Fruit fly (Drosophila melanogaster) whole organism, embryonic: ENCODE measurements around the gene CG5810.

Experiments used
- Atf3 ChIP-seq: fragments of 200-800 bp; sonication (Bioruptor generic); optimal IDR thresholded peaks from 3 replicates; lab custom pipeline; 2016; ENCODE audit warnings: missing biosample characterization, missing genetic modification characterization
- B-H2 ChIP-seq: fragments of 200-800 bp; sonication (Bioruptor generic); optimal IDR thresholded peaks from 2 replicates; lab custom pipeline; 2018; ENCODE audit warnings: missing biosample characterization, mild to moderate bottlenecking, missing genetic modification characterization
- C15 ChIP-seq: fragments of 200-800 bp; sonication (Bioruptor generic); IDR thresholded peaks from 3 replicates; pipeline ENCODE4 v1.3.6; 2022; ENCODE audit warnings: missing biosample characterization, missing genetic modification characterization
- CG10274 ChIP-seq: fragments of 200-800 bp; sonication (Bioruptor generic); optimal IDR thresholded peaks from 3 replicates; lab custom pipeline; 2017; ENCODE audit warnings: missing biosample characterization, mild to moderate bottlenecking, missing genetic modification characterization
- CG11398 ChIP-seq: fragments of 200-800 bp; sonication (Bioruptor generic); optimal IDR thresholded peaks from 2 replicates; lab custom pipeline; 2016; ENCODE audit warnings: missing biosample characterization, missing genetic modification characterization
- CG12769 ChIP-seq: fragments of 200-800 bp; sonication (Bioruptor generic); optimal IDR thresholded peaks from 2 replicates; lab custom pipeline; 2019; ENCODE audit warnings: missing biosample characterization, mild to moderate bottlenecking, missing genetic modification characterization, moderate library complexity
- CG13287 ChIP-seq: fragments of 200-800 bp; sonication (Bioruptor generic); IDR thresholded peaks from 2 replicates; pipeline ENCODE4 v1.3.6; 2022; ENCODE audit warnings: missing biosample characterization, missing genetic modification characterization; ENCODE audit not compliant: partially characterized antibody
- CG14667 ChIP-seq: fragments of 200-800 bp; sonication (Bioruptor generic); IDR thresholded peaks from 2 replicates; pipeline ENCODE4 v1.3.6; 2022; ENCODE audit warnings: missing biosample characterization, missing genetic modification characterization
- CG14710 ChIP-seq: fragments of 200-800 bp; sonication (Bioruptor generic); optimal IDR thresholded peaks from 3 replicates; lab custom pipeline; 2019; ENCODE audit warnings: missing biosample characterization, mild to moderate bottlenecking, missing genetic modification characterization, moderate library complexity
- CG15696 ChIP-seq: fragments of 200-800 bp; sonication (Bioruptor generic); optimal IDR thresholded peaks from 2 replicates; lab custom pipeline; 2019; ENCODE audit warnings: missing biosample characterization, mild to moderate bottlenecking, missing genetic modification characterization, moderate library complexity
- CG16863 ChIP-seq: fragments of 200-800 bp; sonication (Bioruptor generic); optimal IDR thresholded peaks from 3 replicates; lab custom pipeline; 2016; ENCODE audit warnings: missing biosample characterization, missing genetic modification characterization
- CG18599 ChIP-seq: fragments of 200-800 bp; sonication (Bioruptor generic); optimal IDR thresholded peaks from 3 replicates; lab custom pipeline; 2017; ENCODE audit warnings: missing biosample characterization, missing genetic modification characterization, mild to moderate bottlenecking, moderate library complexity, missing genetic modification reagents
- CG2202 ChIP-seq: fragments of 200-800 bp; sonication (Bioruptor generic); optimal IDR thresholded peaks from 2 replicates; lab custom pipeline; 2018; ENCODE audit warnings: missing biosample characterization, mild to moderate bottlenecking, missing genetic modification characterization
- CG2712 ChIP-seq: fragments of 200-800 bp; optimal IDR thresholded peaks from 3 replicates; lab custom pipeline; 2019; ENCODE audit warnings: missing biosample characterization, mild to moderate bottlenecking, missing genetic modification characterization, moderate library complexity
- CG31365 ChIP-seq: fragments of 200-800 bp; sonication (Bioruptor generic); optimal IDR thresholded peaks from 2 replicates; lab custom pipeline; 2018; ENCODE audit warnings: missing biosample characterization, mild to moderate bottlenecking, missing genetic modification characterization
- CG3163 ChIP-seq: fragments of 200-800 bp; sonication (Bioruptor generic); optimal IDR thresholded peaks from 3 replicates; lab custom pipeline; 2016; ENCODE audit warnings: missing biosample characterization, missing genetic modification characterization
- CG33213 ChIP-seq: fragments of 200-800 bp; sonication (Bioruptor generic); optimal IDR thresholded peaks from 3 replicates; lab custom pipeline; 2016; ENCODE audit warnings: missing biosample characterization, missing genetic modification characterization
- CG7271 ChIP-seq: fragments of 200-800 bp; sonication (Bioruptor generic); optimal IDR thresholded peaks from 2 replicates; lab custom pipeline; 2018; ENCODE audit warnings: missing biosample characterization, mild to moderate bottlenecking, missing genetic modification characterization, moderate library complexity
- CkIIα-i1 ChIP-seq: fragments of 200-800 bp; sonication (Bioruptor generic); IDR thresholded peaks from 2 replicates; pipeline ENCODE4 v1.3.6; 2022; ENCODE audit warnings: missing biosample characterization, missing genetic modification characterization
- Dref ChIP-seq: fragments of 200-800 bp; sonication (Bioruptor generic); IDR thresholded peaks from 2 replicates; pipeline ENCODE4 v1.3.6; 2022; ENCODE audit warnings: missing biosample characterization, missing genetic modification characterization
- E2f1 ChIP-seq: fragments of 200-800 bp; sonication (Bioruptor generic); IDR thresholded peaks from 2 replicates; pipeline ENCODE4 v1.3.6; 2022; ENCODE audit warnings: missing biosample characterization, missing genetic modification characterization
- Ets97D ChIP-seq: fragments of 200-800 bp; sonication (Bioruptor generic); optimal IDR thresholded peaks from 3 replicates; lab custom pipeline; 2016; ENCODE audit warnings: missing biosample characterization, missing genetic modification characterization
- H2.0 ChIP-seq: fragments of 200-800 bp; sonication (Bioruptor generic); IDR thresholded peaks from 2 replicates; pipeline ENCODE4 v1.3.6; 2022; ENCODE audit warnings: missing biosample characterization, missing genetic modification characterization
- PHDP ChIP-seq: fragments of 200-800 bp; sonication (Bioruptor generic); optimal IDR thresholded peaks from 3 replicates; lab custom pipeline; 2018; ENCODE audit warnings: missing biosample characterization, mild to moderate bottlenecking, missing genetic modification characterization, moderate library complexity
- Poxn ChIP-seq: fragments of 200-800 bp; sonication (Bioruptor generic); IDR thresholded peaks from 2 replicates; pipeline ENCODE4 v1.3.6; 2022; ENCODE audit warnings: missing biosample characterization, missing genetic modification characterization
- Vsx1 ChIP-seq: fragments of 200-800 bp; sonication (Bioruptor generic); optimal IDR thresholded peaks from 2 replicates; lab custom pipeline; 2017; ENCODE audit warnings: missing biosample characterization, mild to moderate bottlenecking, missing genetic modification characterization, missing genetic modification reagents
- YL-1 ChIP-seq: fragments of 200-800 bp; sonication (Bioruptor generic); optimal IDR thresholded peaks from 3 replicates; lab custom pipeline; 2017; ENCODE audit warnings: missing biosample characterization, mild to moderate bottlenecking, missing genetic modification characterization
- abd-A ChIP-seq: fragments of 200-800 bp; sonication (Bioruptor generic); optimal IDR thresholded peaks from 3 replicates; lab custom pipeline; 2019; ENCODE audit warnings: missing biosample characterization, mild to moderate bottlenecking, missing genetic modification characterization, moderate library complexity
- ap ChIP-seq: fragments of 200-800 bp; sonication (Bioruptor generic); IDR thresholded peaks from 2 replicates; pipeline ENCODE4 v1.3.6; 2022; ENCODE audit warnings: missing biosample characterization, missing genetic modification characterization
- bsh ChIP-seq, 2 experiments: fragments of 200-800 bp; sonication (Bioruptor generic); optimal IDR thresholded peaks; 2 replicates each; lab custom pipeline; 2017 to 2018; ENCODE audit warnings: mild to moderate bottlenecking in 2 of 2, missing biosample characterization in 2 of 2, missing genetic modification characterization in 2 of 2, moderate library complexity in 1 of 2
- caup ChIP-seq: fragments of 200-800 bp; sonication (Bioruptor generic); optimal IDR thresholded peaks from 3 replicates; lab custom pipeline; 2017; ENCODE audit warnings: missing biosample characterization, mild to moderate bottlenecking, missing genetic modification characterization, moderate library complexity; ENCODE audit not compliant: severe bottlenecking
- crp ChIP-seq, 2 experiments: fragments of 200-800 bp; sonication (Bioruptor generic); optimal IDR thresholded peaks; 2 replicates in 1 of 2; 3 replicates in 1 of 2; lab custom pipeline; 2017; ENCODE audit warnings: missing biosample characterization in 2 of 2, missing genetic modification characterization in 2 of 2, mild to moderate bottlenecking in 1 of 2, moderate library complexity in 1 of 2
- dimm ChIP-seq: fragments of 200-800 bp; sonication (Bioruptor generic); IDR thresholded peaks from 2 replicates; pipeline ENCODE4 v1.3.6; 2022; ENCODE audit warnings: missing biosample characterization, missing genetic modification characterization
- fru ChIP-seq: fragments of >200 bp; optimal IDR thresholded peaks from 2 replicates; lab custom pipeline; 2017
- ftz-f1 ChIP-seq: fragments of 200-800 bp; sonication (Bioruptor generic); optimal IDR thresholded peaks from 2 replicates; lab custom pipeline; 2016; ENCODE audit warnings: missing biosample characterization, missing genetic modification characterization
- gce ChIP-seq: fragments of 200-800 bp; sonication (Bioruptor generic); IDR thresholded peaks from 3 replicates; pipeline ENCODE4 v1.3.6; 2022; ENCODE audit warnings: missing biosample characterization, missing genetic modification characterization
- gsb-n ChIP-seq: fragments of 200-800 bp; sonication (Bioruptor generic); optimal IDR thresholded peaks from 3 replicates; lab custom pipeline; 2018; ENCODE audit warnings: missing biosample characterization, mild to moderate bottlenecking, missing genetic modification characterization
- lov ChIP-seq, 2 experiments: fragments of 200-800 bp in 1 of 2; fragments of >200 bp in 1 of 2; sonication (Bioruptor generic) in 1 of 2; IDR thresholded peaks in 1 of 2; optimal IDR thresholded peaks in 1 of 2; 2 replicates in 1 of 2; 3 replicates in 1 of 2; pipeline versions ENCODE4 v1.3.6 to Lab custom; 2017 to 2022; ENCODE audit warnings: missing biosample characterization in 1 of 2, missing genetic modification characterization in 1 of 2
- nmo ChIP-seq: fragments of 200-800 bp; sonication (Bioruptor generic); optimal IDR thresholded peaks from 2 replicates; lab custom pipeline; 2018; ENCODE audit warnings: missing biosample characterization, mild to moderate bottlenecking, missing genetic modification characterization, moderate library complexity
- pb ChIP-seq: fragments of 200-800 bp; sonication (Bioruptor generic); optimal IDR thresholded peaks from 3 replicates; lab custom pipeline; 2016; ENCODE audit warnings: missing biosample characterization, missing genetic modification characterization
- peb ChIP-seq: fragments of 200-800 bp; sonication (Bioruptor generic); IDR thresholded peaks from 2 replicates; pipeline ENCODE4 v1.3.6; 2022; ENCODE audit warnings: missing biosample characterization, missing genetic modification characterization
- phol ChIP-seq: fragments of 200-800 bp; sonication (Bioruptor generic); optimal IDR thresholded peaks from 3 replicates; lab custom pipeline; 2018; ENCODE audit warnings: missing biosample characterization, mild to moderate bottlenecking, missing genetic modification characterization, moderate library complexity
- rib ChIP-seq: fragments of 200-800 bp; sonication (Bioruptor generic); IDR thresholded peaks from 2 replicates; pipeline ENCODE4 v1.3.6; 2022; ENCODE audit warnings: missing biosample characterization, missing genetic modification characterization
- sens ChIP-seq: fragments of 200-800 bp; sonication (Bioruptor generic); peaks from one replicate; lab custom pipeline; 2016; ENCODE audit warnings: missing biosample characterization, missing genetic modification characterization
- seq ChIP-seq: fragments of 200-800 bp; sonication (Bioruptor generic); IDR thresholded peaks from 2 replicates; pipeline ENCODE4 v1.3.6; 2022; ENCODE audit warnings: missing biosample characterization, missing genetic modification characterization
- sisA ChIP-seq: fragments of 200-800 bp; sonication (Bioruptor generic); IDR thresholded peaks from 2 replicates; pipeline ENCODE4 v1.3.6; 2022; ENCODE audit warnings: missing biosample characterization, missing genetic modification characterization
- slbo ChIP-seq: fragments of 200-800 bp; sonication (Bioruptor generic); IDR thresholded peaks from 2 replicates; pipeline ENCODE4 v1.3.6; 2022; ENCODE audit warnings: missing biosample characterization, missing genetic modification characterization
- so ChIP-seq: fragments of 200-800 bp; sonication (Bioruptor generic); IDR thresholded peaks from 3 replicates; pipeline ENCODE4 v1.3.6; 2022; ENCODE audit warnings: missing biosample characterization, missing genetic modification characterization
- stwl ChIP-seq: fragments of 200-800 bp; sonication (Bioruptor generic); optimal IDR thresholded peaks from 3 replicates; lab custom pipeline; 2018; ENCODE audit warnings: missing biosample characterization, mild to moderate bottlenecking, missing genetic modification characterization, moderate library complexity
- unc-4 ChIP-seq: fragments of 200-800 bp; sonication (Bioruptor generic); IDR thresholded peaks from 2 replicates; pipeline ENCODE4 v1.3.6; 2022; ENCODE audit warnings: missing biosample characterization, missing genetic modification characterization; ENCODE audit not compliant: partially characterized antibody

CG5810 gene

DNA sequence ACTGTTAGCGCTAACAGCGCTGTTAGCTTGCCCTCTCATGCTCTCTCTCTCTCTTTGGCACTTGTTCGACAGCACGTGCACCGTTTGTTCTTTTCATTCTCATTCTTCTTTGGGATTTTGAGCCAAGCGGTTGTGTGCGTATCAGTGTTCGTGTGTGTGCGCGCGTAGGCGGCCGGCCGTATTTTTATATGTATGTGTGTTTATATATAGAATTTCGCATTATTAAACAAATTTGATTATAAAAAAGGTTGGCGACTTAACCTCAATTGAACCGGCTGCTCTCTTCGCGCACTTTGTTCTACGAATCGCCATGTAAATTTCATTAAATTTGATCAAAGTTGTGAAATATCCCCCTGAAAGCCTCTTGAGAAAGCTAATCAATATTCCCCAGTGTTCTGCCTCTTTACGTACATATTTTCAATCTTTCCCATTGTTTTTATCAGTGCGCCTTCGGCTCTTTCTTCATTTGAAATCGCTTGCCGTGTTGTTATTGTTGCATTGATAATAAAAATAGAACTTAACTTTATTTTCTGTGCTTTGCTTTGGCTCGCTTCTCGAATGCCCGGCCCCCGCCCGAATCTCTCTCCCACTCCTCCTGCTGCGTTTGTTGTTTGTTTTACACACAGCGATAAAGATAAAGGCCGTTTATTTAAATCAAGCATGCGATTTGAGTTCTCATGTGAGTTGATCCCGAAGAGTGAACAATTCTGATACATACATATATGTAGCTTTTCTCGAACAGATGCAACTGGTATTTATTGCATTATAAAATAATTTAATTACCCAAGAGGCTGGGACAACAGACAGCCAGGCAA is 35.7 kb downstream of the CG5810 start (continued):
- no peak for TF ChIP-seq lov (optimal IDR thresholded peaks at IDR 0.05; lab: Kevin White, UChicago)
- no peak for TF ChIP-seq lov (GFP tag; IDR thresholded peaks at IDR 0.05; lab: Robert Waterston, UW)
- no peak for TF ChIP-seq H2.0 (GFP tag; lab: Robert Waterston, UW)
- no peak for TF ChIP-seq sisA (GFP tag; lab: Robert Waterston, UW)
- no peak for TF ChIP-seq unc-4 (GFP tag; lab: Robert Waterston, UW)
- no peak for TF ChIP-seq crp (GFP tag; optimal IDR thresholded peaks at IDR 0.05; lab: Kevin White, UChicago)
- TF ChIP-seq stwl = no peak
- TF ChIP-seq ftz-f1 = peak; percentile 76
- TF ChIP-seq CG31365 = no peak
- TF ChIP-seq CG2712 = no peak
- TF ChIP-seq abd-A (tag; lab: Kevin White, UChicago) = no peak
- TF ChIP-seq E2f1 (GFP tag; lab: Robert Waterston, UW) = no peak
- TF ChIP-seq caup (GFP tag; lab: Kevin White, UChicago) = no peak
- TF ChIP-seq so (GFP tag; lab: Robert Waterston, UW) = no peak
- no peak for TF ChIP-seq CkIIα-i1 (GFP tag; lab: Robert Waterston, UW)
- TF ChIP-seq CG2202 = no peak
- TF ChIP-seq dimm (GFP tag; lab: Robert Waterston, UW) = no peak
- no peak for TF ChIP-seq phol (tag; lab: Kevin White, UChicago)
- TF ChIP-seq rib (GFP tag; lab: Robert Waterston, UW) = no peak
- TF ChIP-seq sens (GFP tag; lab: Kevin White, UChicago) = peak; percentile 83
- no peak for TF ChIP-seq CG12769 (tag; lab: Kevin White, UChicago)
- TF ChIP-seq CG18599 = no peak
- TF ChIP-seq PHDP = no peak
- TF ChIP-seq CG7271 (tag; lab: Kevin White, UChicago) = no peak
- TF ChIP-seq Dref = no peak
- no peak for TF ChIP-seq seq
- TF ChIP-seq CG10274 (GFP tag; lab: Kevin White, UChicago) = no peak
- TF ChIP-seq fru (lab: Kevin White, UChicago) = no peak
- TF ChIP-seq CG14667 (GFP tag; lab: Robert Waterston, UW) = no peak
- no peak for TF ChIP-seq CG33213 (GFP tag; lab: Kevin White, UChicago)
- no peak for TF ChIP-seq nmo (GFP tag; lab: Kevin White, UChicago)
- TF ChIP-seq CG14710 = no peak
- no peak for TF ChIP-seq CG11398
- no peak for TF ChIP-seq slbo
- TF ChIP-seq Ets97D (GFP tag; lab: Kevin White, UChicago) = no peak
- no peak for TF ChIP-seq gsb-n (tag; lab: Kevin White, UChicago)
- no peak for TF ChIP-seq Atf3 (GFP tag; lab: Kevin White, UChicago)
- TF ChIP-seq CG15696 (tag; lab: Kevin White, UChicago) = no peak
- TF ChIP-seq C15 = no peak
- no peak for TF ChIP-seq gce
- TF ChIP-seq bsh (GFP tag; optimal IDR thresholded peaks at IDR 0.05; lab: Kevin White, UChicago) = no peak
- TF ChIP-seq B-H2 (GFP tag; lab: Kevin White, UChicago) = no peak
- TF ChIP-seq CG3163 (GFP tag; lab: Kevin White, UChicago) = no peak
- peak; percentile 36 for TF ChIP-seq Vsx1 (GFP tag; lab: Kevin White, UChicago)
- TF ChIP-seq Poxn = no peak
- TF ChIP-seq CG16863 = no peak
- TF ChIP-seq peb (GFP tag; lab: Robert Waterston, UW) = no peak
- no peak for TF ChIP-seq ap (GFP tag; lab: Robert Waterston, UW)
- no peak for TF ChIP-seq pb (GFP tag; lab: Kevin White, UChicago)
- TF ChIP-seq CG13287 (GFP tag; lab: Robert Waterston, UW) = 0 out of 2 replicates have a peak, but pooled peaks have one; percentile 12
- TF ChIP-seq YL-1 (GFP tag; lab: Kevin White, UChicago) = no peak
